Worm (Caenorhabditis elegans) whole organism, L2 larva: Measurements from ENCODE around the gene lpr-6.

Source experiments
- ZK546.5 ChIP-seq: sonication (generic microtip); optimal IDR thresholded peaks from 2 replicates; lab custom pipeline; 2017; ENCODE audit warnings: missing biosample characterization, missing genetic modification characterization
- lsy-2 ChIP-seq, 2 experiments: fragments of 150-350 bp in 1 of 2; sonication (generic microtip) in 1 of 2; optimal IDR thresholded peaks; 2 replicates each; lab custom pipeline; 2014 to 2017; ENCODE audit warnings: missing biosample characterization in 2 of 2, missing genetic modification characterization in 2 of 2
- unc-39 ChIP-seq: fragments of 150-350 bp; optimal IDR thresholded peaks from 2 replicates; lab custom pipeline; 2014; ENCODE audit warnings: missing biosample characterization, missing genetic modification characterization

ce11 chrX:11078150-11078549, 18.4 kb downstream of the lpr-6 start, which contains the start of gene W04G3.10:
- TF ChIP-seq lsy-2 (tag; optimal IDR thresholded peaks at IDR 0.05; lab: Kevin White, UChicago) (no peak), unc-39 (tag; lab: Kevin White, UChicago) (no peak), ZK546.5 (tag; lab: Kevin White, UChicago) (no peak)
